Worm (Caenorhabditis elegans) whole organism, L4 larva: Measurements from ENCODE around the gene T03F6.3.

ENCODE experiments used
- R02D3.7 ChIP-seq: fragments of 150-350 bp; sonication (generic microtip); optimal IDR thresholded peaks from 3 replicates; lab custom pipeline; 2014; ENCODE audit warnings: missing biosample characterization, missing genetic modification characterization
- ZK546.5 ChIP-seq, 2 experiments: sonication (generic microtip); optimal IDR thresholded peaks; 2 replicates each; lab custom pipeline; 2017; ENCODE audit warnings: missing biosample characterization in 2 of 2, missing genetic modification characterization in 2 of 2
- aly-2 ChIP-seq: sonication (generic microtip); optimal IDR thresholded peaks from 2 replicates; lab custom pipeline; 2018; ENCODE audit warnings: missing biosample characterization, missing genetic modification characterization
- arid-1 ChIP-seq: fragments of 200-800 bp; sonication (Bioruptor generic); conservative IDR thresholded peaks from 2 replicates; pipeline ENCODE4 v1.3.6; 2022; ENCODE audit warnings: missing genetic modification reagents, missing genetic modification characterization, missing compliant biosample characterization
- daf-19 ChIP-seq: fragments of 200-800 bp; sonication (Bioruptor generic); conservative IDR thresholded peaks from 2 replicates; pipeline ENCODE4 v1.3.6; 2022; ENCODE audit warnings: missing genetic modification characterization, missing compliant biosample characterization
- dpl-1 ChIP-seq: fragments of 150-350 bp; optimal IDR thresholded peaks from 2 replicates; lab custom pipeline; 2014; ENCODE audit warnings: missing biosample characterization, missing genetic modification reagents, missing genetic modification characterization
- fkh-10 ChIP-seq: fragments of 150-350 bp; optimal IDR thresholded peaks from 2 replicates; lab custom pipeline; 2014; ENCODE audit warnings: missing biosample characterization, missing genetic modification reagents, missing genetic modification characterization
- jun-1 ChIP-seq: fragments of 150-350 bp; optimal IDR thresholded peaks from 2 replicates; lab custom pipeline; 2014; ENCODE audit warnings: missing biosample characterization, missing genetic modification reagents, missing genetic modification characterization
- lsy-2 ChIP-seq, 2 experiments: fragments of 150-350 bp in 1 of 2; sonication (generic microtip) in 1 of 2; optimal IDR thresholded peaks; 2 replicates each; lab custom pipeline; 2014 to 2017; ENCODE audit warnings: missing biosample characterization in 2 of 2, missing genetic modification characterization in 2 of 2

DNA sequence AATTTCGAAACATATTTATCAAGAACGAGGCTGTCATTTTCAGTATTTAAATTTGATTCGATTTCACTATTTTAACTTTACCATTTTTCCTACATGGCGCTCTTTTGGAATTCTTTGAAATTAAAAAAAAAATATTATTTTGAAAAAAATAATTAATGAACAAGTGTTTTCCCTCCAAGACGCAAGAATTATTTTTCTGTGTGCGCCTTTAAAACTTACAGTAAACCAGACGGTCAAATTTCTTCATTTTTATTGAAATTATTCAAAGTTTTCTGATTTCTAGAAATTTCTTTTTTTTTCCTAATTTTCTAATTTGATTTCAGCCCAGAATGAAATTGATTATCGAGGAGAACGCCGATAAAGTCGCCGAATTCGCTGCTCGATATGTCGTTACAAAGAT, at the start of gene T03F6.3:
- TF ChIP-seq ZK546.5 (tag; optimal IDR thresholded peaks at IDR 0.05; lab: Kevin White, UChicago) = no peak
- no peak for TF ChIP-seq jun-1 (tag; lab: Kevin White, UChicago)
- no peak for TF ChIP-seq daf-19
- no peak for TF ChIP-seq fkh-10 (GFP tag; lab: Kevin White, UChicago)
- no peak for TF ChIP-seq dpl-1 (GFP tag; lab: Kevin White, UChicago)
- TF ChIP-seq lsy-2 (tag; optimal IDR thresholded peaks at IDR 0.05; lab: Kevin White, UChicago) = no peak
- no peak for TF ChIP-seq aly-2 (tag; lab: Kevin White, UChicago)
- no peak for TF ChIP-seq R02D3.7 (tag; lab: Kevin White, UChicago)
- TF ChIP-seq arid-1 (GFP tag; lab: Robert Waterston, UW) = no peak
